Fruit fly (Drosophila melanogaster): Measurements from ENCODE around the gene kto.
A peak's percentile ranks its signal among the peaks of the same experiment; 100 is the strongest.

The kto gene

dm6 chr3L:19818701-19819100 is 17.7 kb upstream of the kto start:
- TF ChIP-seq fd96Ca (GFP tag; IDR thresholded peaks at IDR 0.05) (no peak), CG12605 (GFP tag; IDR thresholded peaks at IDR 0.05) (no peak), gl (tag; optimal IDR thresholded peaks at IDR 0.05) (no peak), CG4496 (GFP tag; IDR thresholded peaks at IDR 0.05) (no peak), CG9948 (tag; optimal IDR thresholded peaks at IDR 0.05) (no peak), Pif1B (GFP tag; optimal IDR thresholded peaks at IDR 0.05) (no peak), CG17806 (tag; optimal IDR thresholded peaks at IDR 0.05) (no peak), rn (GFP tag; IDR thresholded peaks at IDR 0.05) (no peak), CG14655 (GFP tag; optimal IDR thresholded peaks at IDR 0.05) (no peak), CG8301 (tag; optimal IDR thresholded peaks at IDR 0.05) (no peak)

dm6 chr3L:19833227-19833626 is 3.2 kb upstream of the kto start:
- TF ChIP-seq CG34367 (tag; optimal IDR thresholded peaks at IDR 0.05) (no peak), D1 (tag; optimal IDR thresholded peaks at IDR 0.05) (no peak), CG4496 (GFP tag; IDR thresholded peaks at IDR 0.05) (0 out of 3 replicates have a peak, but pooled peaks have one; percentile 34), Snoo (tag; optimal IDR thresholded peaks at IDR 0.05) (no peak), CG8301 (tag; optimal IDR thresholded peaks at IDR 0.05) (no peak), gl (tag; optimal IDR thresholded peaks at IDR 0.05) (peak; percentile 73), CG15710 (tag; optimal IDR thresholded peaks at IDR 0.05) (peak; percentile 19), CG13204 (GFP tag; optimal IDR thresholded peaks at IDR 0.05) (no peak), rn (GFP tag; IDR thresholded peaks at IDR 0.05) (no peak), CG8159 (tag; optimal IDR thresholded peaks at IDR 0.05) (no peak), EcR (GFP tag; optimal IDR thresholded peaks at IDR 0.05) (peak; percentile 52), Ets98B (GFP tag; IDR thresholded peaks at IDR 0.05) (no peak; the same call in 1 of the 2 replicates), CG12605 (GFP tag; IDR thresholded peaks at IDR 0.05) (no peak), CG32121 (GFP tag; IDR thresholded peaks at IDR 0.05) (no peak), CG14655 (GFP tag; optimal IDR thresholded peaks at IDR 0.05) (no peak), CG17806 (tag; optimal IDR thresholded peaks at IDR 0.05) (no peak), CG10348 (GFP tag; IDR thresholded peaks at IDR 0.05) (no peak), fd96Ca (GFP tag; IDR thresholded peaks at IDR 0.05) (no peak), Pif1A (GFP tag; optimal IDR thresholded peaks at IDR 0.05) (no peak), CG9948 (tag; optimal IDR thresholded peaks at IDR 0.05) (peak; percentile 0), Pif1B (GFP tag; optimal IDR thresholded peaks at IDR 0.05) (no peak)

- TF ChIP-seq CG8159 (tag; optimal IDR thresholded peaks at IDR 0.05) (no peak), CG4496 (GFP tag; IDR thresholded peaks at IDR 0.05) (0 out of 3 replicates have a peak, but pooled peaks have one; percentile 41), Snoo (tag; optimal IDR thresholded peaks at IDR 0.05) (peak; percentile 58)
Measured at dm6 chr3L:19834143-19834794, 2.1 kb upstream of the kto start, which contains the start of the genes trc and CG32221. trc (minus strand) TSS chr3L:19834304. CG32221 (plus strand) TSS chr3L:19834670.

- TF ChIP-seq CG32121 (GFP tag; IDR thresholded peaks at IDR 0.05) (no peak), Snoo (tag; optimal IDR thresholded peaks at IDR 0.05) (no peak), CG4496 (GFP tag; IDR thresholded peaks at IDR 0.05) (no peak), CG34367 (tag; optimal IDR thresholded peaks at IDR 0.05) (no peak)
Measured at dm6 chr3L:19844507-19844906, 8.1 kb downstream of the kto start.

dm6 chr3L:19845047-19845906 is 8.9 kb downstream of the kto start, which contains the start of gene Papss:
Papss (plus strand) TSS chr3L:19845293.
- no peak for TF ChIP-seq Pif1A (GFP tag; optimal IDR thresholded peaks at IDR 0.05)
- no peak for TF ChIP-seq CG13204 (GFP tag; optimal IDR thresholded peaks at IDR 0.05)
- TF ChIP-seq CG17806 (tag; optimal IDR thresholded peaks at IDR 0.05): no peak
- no peak for TF ChIP-seq CG15710 (tag; optimal IDR thresholded peaks at IDR 0.05)
- TF ChIP-seq EcR (GFP tag; optimal IDR thresholded peaks at IDR 0.05): no peak
- TF ChIP-seq CG4496 (GFP tag; IDR thresholded peaks at IDR 0.05): peak; percentile 13; the same call in 1 of the 3 replicates
- TF ChIP-seq Ets98B (GFP tag; IDR thresholded peaks at IDR 0.05): peak; percentile 36; the same call in 1 of the 2 replicates
- TF ChIP-seq CG8159 (tag; optimal IDR thresholded peaks at IDR 0.05): no peak
- no peak for TF ChIP-seq CG12605 (GFP tag; IDR thresholded peaks at IDR 0.05)
- no peak for TF ChIP-seq CG34367 (tag; optimal IDR thresholded peaks at IDR 0.05)
- TF ChIP-seq CG32121 (GFP tag; IDR thresholded peaks at IDR 0.05): no peak
- TF ChIP-seq Snoo (tag; optimal IDR thresholded peaks at IDR 0.05): no peak
- no peak for TF ChIP-seq CG9948 (tag; optimal IDR thresholded peaks at IDR 0.05)

dm6 chr3L:19845907-19846301 is 9.5 kb downstream of the kto start:
- no peak for TF ChIP-seq Snoo (tag; optimal IDR thresholded peaks at IDR 0.05)
- TF ChIP-seq EcR (GFP tag; optimal IDR thresholded peaks at IDR 0.05): no peak
- no peak for TF ChIP-seq CG15710 (tag; optimal IDR thresholded peaks at IDR 0.05)
- no peak for TF ChIP-seq CG12605 (GFP tag; IDR thresholded peaks at IDR 0.05)
- no peak for TF ChIP-seq CG13204 (GFP tag; optimal IDR thresholded peaks at IDR 0.05)
- TF ChIP-seq D1 (tag; optimal IDR thresholded peaks at IDR 0.05): no peak
- TF ChIP-seq CG17806 (tag; optimal IDR thresholded peaks at IDR 0.05): no peak
